Worm (Caenorhabditis elegans) whole organism, L4/young adult: ENCODE results near the gene ugt-3.

Source experiments
- W03F9.2 ChIP-seq: fragments of 150-350 bp; optimal IDR thresholded peaks from 2 replicates; lab custom pipeline; 2014; ENCODE audit warnings: missing biosample characterization, missing genetic modification characterization
- dao-5 ChIP-seq: sonication (generic microtip); optimal IDR thresholded peaks from 2 replicates; lab custom pipeline; 2016; ENCODE audit warnings: missing genotype, missing genetic modification characterization, moderate library complexity, missing compliant biosample characterization
- him-1 ChIP-seq: sonication (generic microtip); optimal IDR thresholded peaks from 2 replicates; lab custom pipeline; 2016; ENCODE audit warnings: missing genotype, missing genetic modification reagents, missing genetic modification characterization, missing compliant biosample characterization

ugt-3 gene

DNA sequence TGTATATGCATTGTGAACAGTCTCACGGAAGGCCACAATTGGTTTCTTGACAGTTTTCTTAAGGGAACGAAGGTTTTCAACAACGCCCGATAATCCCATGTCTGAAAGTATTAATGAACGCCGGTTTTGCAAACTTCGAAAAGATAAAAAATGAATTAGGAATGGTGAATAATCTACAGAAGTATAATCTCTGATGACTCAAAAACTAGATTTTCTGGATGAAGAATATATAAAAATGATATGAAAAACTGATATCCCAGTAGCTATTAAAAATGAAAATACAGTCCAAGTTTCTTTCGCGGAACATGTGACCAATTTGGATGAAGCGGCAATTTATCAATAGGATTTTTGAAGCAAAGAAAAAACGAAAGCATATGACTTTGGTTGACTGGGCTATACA, 14.0 kb upstream of the ugt-3 start, which contains the start of gene ZC443.3:
Gene ZC443.3, minus strand, starts transcription at position 101 of the 400 bp plus-strand sequence.
- TF ChIP-seq W03F9.2 (tag; lab: Kevin White, UChicago) = no peak
- no peak for TF ChIP-seq him-1 (tag; lab: Kevin White, UChicago)
- TF ChIP-seq dao-5 (tag; lab: Kevin White, UChicago) = no peak

- TF ChIP-seq him-1 (tag; lab: Kevin White, UChicago) (no peak), W03F9.2 (tag; lab: Kevin White, UChicago) (no peak), dao-5 (tag; lab: Kevin White, UChicago) (no peak)
Measured at ce11 chrV:12811810-12812209, 11.7 kb upstream of the ugt-3 start.

- TF ChIP-seq W03F9.2 (tag; lab: Kevin White, UChicago) (no peak), dao-5 (tag; lab: Kevin White, UChicago) (no peak), him-1 (tag; lab: Kevin White, UChicago) (no peak)
Measured at ce11 chrV:12811126-12811525, 11.1 kb upstream of the ugt-3 start, which contains the start of gene ZC443.2. ZC443.2 (minus strand) TSS chrV:12811192.

DNA sequence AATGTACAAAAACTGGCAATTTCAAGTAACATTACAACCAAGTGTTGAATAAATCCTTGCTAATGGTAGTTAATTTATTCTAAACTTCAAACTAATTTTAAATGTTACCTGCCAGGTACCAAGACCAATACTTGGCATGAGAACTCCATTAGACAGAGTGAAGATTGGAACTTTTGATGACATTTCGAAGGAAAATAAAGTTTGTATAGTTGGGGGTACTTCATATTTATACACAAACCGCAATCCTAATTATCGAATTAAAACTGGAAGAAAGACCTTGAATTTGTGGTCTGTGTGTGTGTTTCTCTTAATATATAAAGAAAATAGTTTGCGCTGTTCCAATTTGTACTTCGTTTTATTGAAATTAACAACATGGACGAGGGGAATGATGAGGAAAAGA, 9.8 kb upstream of the ugt-3 start, which contains the start of gene ZC443.1:
Gene ZC443.1, minus strand, starts transcription at position 205 of the 400 bp plus-strand sequence.
- TF ChIP-seq W03F9.2 (tag; lab: Kevin White, UChicago) = no peak
- no peak for TF ChIP-seq dao-5 (tag; lab: Kevin White, UChicago)
- no peak for TF ChIP-seq him-1 (tag; lab: Kevin White, UChicago)

DNA sequence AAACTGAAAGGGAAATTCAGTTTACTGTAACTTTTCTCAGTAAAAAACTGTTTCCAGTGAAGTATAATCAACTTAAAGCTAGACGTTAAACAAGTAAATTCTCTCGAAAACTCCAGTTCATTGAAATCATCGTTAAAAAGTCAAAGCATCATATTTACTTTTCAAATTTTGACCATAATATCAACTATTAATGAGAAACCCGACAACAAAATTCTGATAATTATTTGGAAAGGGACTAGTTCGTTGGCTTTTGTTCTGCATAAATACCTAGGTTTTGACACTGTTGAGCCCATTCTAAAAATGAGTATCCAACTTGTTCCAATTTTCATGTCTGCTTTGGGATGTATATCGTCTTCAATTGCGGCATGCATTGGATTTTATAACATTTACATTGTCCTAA, 6.1 kb upstream of the ugt-3 start, which contains the start of gene ZC443.7:
Gene ZC443.7, plus strand, starts transcription at position 301 of the 400 bp plus-strand sequence.
- TF ChIP-seq W03F9.2 (tag; lab: Kevin White, UChicago) (no peak), dao-5 (tag; lab: Kevin White, UChicago) (no peak), him-1 (tag; lab: Kevin White, UChicago) (no peak)

ce11 chrV:12803274-12803673, 3.2 kb upstream of the ugt-3 start, which contains the start of gene srbc-45:
srbc-45 (plus strand) TSS chrV:12803574.
- TF ChIP-seq dao-5 (tag; lab: Kevin White, UChicago) (no peak), W03F9.2 (tag; lab: Kevin White, UChicago) (no peak), him-1 (tag; lab: Kevin White, UChicago) (no peak)

ce11 chrV:12797992-12798391, 2.1 kb downstream of the ugt-3 start, which contains the start of gene ugt-6:
ugt-6 (minus strand) TSS chrV:12798224.
- TF ChIP-seq dao-5 (tag; lab: Kevin White, UChicago) (no peak), him-1 (tag; lab: Kevin White, UChicago) (no peak), W03F9.2 (tag; lab: Kevin White, UChicago) (no peak)

ce11 chrV:12796908-12797490, 3.1 kb downstream of the ugt-3 start:
- no peak for TF ChIP-seq him-1 (tag; lab: Kevin White, UChicago)
- no peak for TF ChIP-seq W03F9.2 (tag; lab: Kevin White, UChicago)
- TF ChIP-seq dao-5 (tag; lab: Kevin White, UChicago) = no peak

ce11 chrV:12795927-12796326, 4.1 kb downstream of the ugt-3 start:
- no peak for TF ChIP-seq W03F9.2 (tag; lab: Kevin White, UChicago)
- no peak for TF ChIP-seq dao-5 (tag; lab: Kevin White, UChicago)
- no peak for TF ChIP-seq him-1 (tag; lab: Kevin White, UChicago)

- TF ChIP-seq W03F9.2 (tag; lab: Kevin White, UChicago) (no peak), dao-5 (tag; lab: Kevin White, UChicago) (no peak), him-1 (tag; lab: Kevin White, UChicago) (no peak)
Measured at ce11 chrV:12795196-12795595, 4.9 kb downstream of the ugt-3 start, which contains the start of gene ugt-4. ugt-4 (minus strand) TSS chrV:12795336.

ce11 chrV:12792752-12793151, 7.3 kb downstream of the ugt-3 start, which contains the start of gene ugt-5:
ugt-5 (minus strand) TSS chrV:12792965.
- TF ChIP-seq him-1 (tag; lab: Kevin White, UChicago) (no peak), W03F9.2 (tag; lab: Kevin White, UChicago) (no peak), dao-5 (tag; lab: Kevin White, UChicago) (no peak)

DNA sequence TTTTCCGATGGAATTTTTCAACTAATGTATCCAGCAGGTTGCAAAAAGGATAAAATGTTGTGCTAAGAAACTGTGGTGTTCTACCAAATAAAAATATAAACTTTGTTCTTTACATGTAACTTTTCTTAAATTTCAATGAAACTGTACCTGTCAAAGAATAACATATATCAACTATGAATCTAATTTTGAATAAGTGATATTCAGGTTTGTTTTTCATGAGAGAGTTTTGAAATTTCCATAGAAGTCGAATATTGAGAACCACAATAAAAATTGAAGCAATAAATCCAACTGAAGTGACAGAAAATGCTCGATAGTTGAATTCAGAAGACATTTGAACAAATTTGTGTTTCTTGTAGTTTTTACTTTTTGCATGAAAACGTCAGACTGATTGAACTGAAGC, 9.9 kb downstream of the ugt-3 start, which contains the start of gene srbc-43:
Gene srbc-43, minus strand, starts transcription at position 331 of the 400 bp plus-strand sequence.
- TF ChIP-seq dao-5 (tag; lab: Kevin White, UChicago) (no peak), W03F9.2 (tag; lab: Kevin White, UChicago) (no peak), him-1 (tag; lab: Kevin White, UChicago) (no peak)

DNA sequence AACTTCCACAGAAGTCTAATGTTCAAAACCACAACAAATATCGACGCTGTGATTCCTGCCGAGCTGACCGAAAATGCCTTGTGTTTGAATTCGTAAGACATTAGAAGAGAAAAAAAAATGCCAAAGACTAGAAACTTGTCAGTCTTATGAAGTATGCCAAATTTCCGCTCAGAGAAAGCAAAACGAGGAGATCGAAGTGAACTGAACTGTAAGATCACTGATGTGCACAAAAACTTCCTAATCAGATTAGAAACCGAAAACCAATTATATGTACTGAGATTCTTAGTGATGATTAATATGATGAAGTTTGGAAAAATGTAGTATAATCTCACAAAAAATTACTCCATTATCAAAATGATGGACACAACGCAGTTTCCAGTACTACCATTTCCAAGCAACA, 11.6 kb downstream of the ugt-3 start, which contains the start of gene srbc-44:
Gene srbc-44, minus strand, starts transcription at position 101 of the 400 bp plus-strand sequence.
- TF ChIP-seq W03F9.2 (tag; lab: Kevin White, UChicago) (no peak), dao-5 (tag; lab: Kevin White, UChicago) (no peak), him-1 (tag; lab: Kevin White, UChicago) (no peak)
